Fruit fly (Drosophila melanogaster): ENCODE data around the gene vn.

The vn gene

DNA sequence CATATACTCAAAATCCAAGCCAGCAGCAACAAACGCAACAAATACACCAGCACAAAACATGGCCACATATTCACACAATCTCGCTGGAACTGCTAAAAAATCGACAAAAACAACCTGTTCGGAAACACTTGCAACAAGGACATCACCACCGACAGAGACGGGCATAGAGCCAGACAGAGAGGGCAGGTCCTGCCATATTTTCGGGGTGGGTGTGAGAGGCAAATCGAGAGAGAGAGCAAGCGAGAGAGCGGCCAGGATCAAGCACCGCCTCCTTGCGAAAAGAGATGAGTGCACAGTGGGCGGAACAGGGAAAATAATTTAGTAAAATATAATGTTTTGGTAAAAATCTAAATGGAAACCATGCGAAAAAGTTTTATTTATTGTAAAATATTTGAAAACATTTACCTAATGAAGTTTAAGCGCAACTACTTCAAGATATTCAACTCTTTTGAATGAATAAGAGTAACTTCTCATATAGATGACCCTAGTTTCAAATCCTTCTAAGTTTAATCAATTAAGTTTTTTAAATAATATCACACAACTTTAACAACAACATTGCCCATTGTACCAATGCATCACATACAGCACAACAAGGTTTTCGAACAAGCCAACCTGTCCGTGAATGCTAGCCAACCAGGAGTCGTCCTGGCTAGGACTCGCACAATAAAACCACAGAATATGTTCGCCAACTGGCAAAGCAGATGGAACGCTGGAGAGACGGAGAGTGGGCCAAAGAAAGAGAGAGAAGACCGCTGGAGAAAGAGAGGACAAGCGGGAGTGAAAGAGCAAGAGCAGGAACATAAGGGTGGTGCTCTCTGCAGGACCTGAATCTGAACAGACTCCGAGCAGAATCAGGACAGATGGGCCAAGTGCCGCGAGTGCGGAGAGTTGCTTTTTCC, 36.1 kb upstream of the vn start (continued):
- TF ChIP-seq chn (GFP tag; optimal IDR thresholded peaks at IDR 0.05) (peak; percentile 51), CG10431 (GFP tag; optimal IDR thresholded peaks at IDR 0.05) (no peak), br (optimal IDR thresholded peaks at IDR 0.05) (no peak), bsh (GFP tag; optimal IDR thresholded peaks at IDR 0.05) (peak in 1 of 2 experiments; percentile 60), ind (GFP tag; optimal IDR thresholded peaks at IDR 0.05) (no peak), CG4820 (GFP tag; optimal IDR thresholded peaks at IDR 0.05) (no peak), Bdp1 (GFP tag; optimal IDR thresholded peaks at IDR 0.05) (peak; percentile 23), dimm (GFP tag; IDR thresholded peaks at IDR 0.05) (no peak), CG6689 (GFP tag; IDR thresholded peaks at IDR 0.05) (no peak)

DNA sequence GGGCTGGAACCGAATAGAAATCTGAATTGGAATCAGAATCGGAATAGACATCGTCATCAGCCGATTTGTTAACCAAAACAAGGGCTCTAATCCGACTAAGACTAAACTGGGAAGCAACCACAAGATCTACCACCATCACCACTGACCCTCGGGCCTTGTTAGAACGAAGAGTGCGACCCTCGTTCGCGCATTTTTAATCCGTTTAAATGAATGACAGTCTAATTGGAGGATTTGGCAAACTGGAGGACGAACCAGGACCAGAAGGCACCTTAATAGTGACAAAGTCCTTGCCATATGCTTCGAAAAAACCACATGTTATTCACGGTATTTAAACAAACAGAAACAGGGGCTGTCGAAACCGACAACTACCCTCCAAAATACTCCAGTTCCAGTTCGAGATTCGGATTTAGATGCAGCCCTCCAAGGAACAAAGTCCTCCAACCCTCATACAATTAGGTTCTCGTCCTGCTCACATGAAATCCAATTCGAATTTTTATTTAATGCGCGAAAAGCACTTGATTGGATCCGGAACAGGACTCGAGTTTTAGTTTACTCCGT, 33.3 kb upstream of the vn start:
- TF ChIP-seq az2 (GFP tag; optimal IDR thresholded peaks at IDR 0.05) (no peak), Taf1 (GFP tag; IDR thresholded peaks at IDR 0.05) (no peak), tap (tag; optimal IDR thresholded peaks at IDR 0.05) (peak; percentile 51), Six4 (GFP tag; optimal IDR thresholded peaks at IDR 0.05) (no peak), CG14667 (GFP tag; IDR thresholded peaks at IDR 0.05) (no peak), ttk (GFP tag; IDR thresholded peaks at IDR 0.05) (no peak), wdn (GFP tag; IDR thresholded peaks at IDR 0.05) (no peak), insv (GFP tag; optimal IDR thresholded peaks at IDR 0.05) (peak in 1 of 2 experiments; percentile 92), CG17186 (GFP tag; optimal IDR thresholded peaks at IDR 0.05) (no peak), Elba2 (GFP tag; optimal IDR thresholded peaks at IDR 0.05) (no peak), gsb-n (tag; optimal IDR thresholded peaks at IDR 0.05) (peak; percentile 61), sim (GFP tag; IDR thresholded peaks at IDR 0.05) (no peak), CG31388 (GFP tag; optimal IDR thresholded peaks at IDR 0.05) (no peak), Spps (tag; optimal IDR thresholded peaks at IDR 0.05) (no peak), CG18476 (GFP tag; optimal IDR thresholded peaks at IDR 0.05) (peak; percentile 18), pros (GFP tag; optimal IDR thresholded peaks at IDR 0.05) (peak; percentile 69), oc (tag; optimal IDR thresholded peaks at IDR 0.05) (peak; percentile 43)

DNA sequence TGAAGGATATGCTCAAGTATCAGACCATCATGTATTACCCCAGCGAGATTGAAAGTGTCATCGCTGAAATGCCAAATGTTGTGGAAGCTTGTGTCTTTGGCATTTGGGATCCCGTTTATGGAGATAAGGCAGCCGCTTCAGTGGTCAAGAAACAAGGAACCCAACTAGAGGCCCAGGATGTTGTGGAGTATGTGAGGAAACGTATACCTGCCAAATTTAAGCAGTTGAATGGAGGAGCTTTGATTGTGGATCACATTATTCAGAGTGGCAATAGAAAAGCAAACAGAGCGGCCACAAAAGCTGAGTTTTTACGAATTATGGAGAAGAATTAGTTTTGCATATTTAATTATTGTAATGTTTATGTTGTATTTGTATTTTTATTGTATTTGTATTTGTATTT, 27.5 kb upstream of the vn start, which contains the start of gene CG18586:
TSS of gene CG18586 (plus strand) at position 301 of the 400 bp plus-strand sequence.
- TF ChIP-seq Hr51 (GFP tag; optimal IDR thresholded peaks at IDR 0.05) (no peak), CG11247 (GFP tag; IDR thresholded peaks at IDR 0.05) (no peak), gce (GFP tag; IDR thresholded peaks at IDR 0.05) (no peak), gcm (GFP tag; optimal IDR thresholded peaks at IDR 0.05) (no peak), CG6683 (GFP tag; optimal IDR thresholded peaks at IDR 0.05) (no peak), Oaz (GFP tag; IDR thresholded peaks at IDR 0.05) (no peak), ken (GFP tag; IDR thresholded peaks at IDR 0.05) (no peak), Myb (GFP tag; optimal IDR thresholded peaks at IDR 0.05) (no peak), sna (GFP tag; IDR thresholded peaks at IDR 0.05; ENCODE audit: partially characterized antibody) (no peak), CG8924 (tag; optimal IDR thresholded peaks at IDR 0.05) (no peak), CG3726 (GFP tag; IDR thresholded peaks at IDR 0.05) (no peak), dan (GFP tag; IDR thresholded peaks at IDR 0.05) (no peak), chm (GFP tag; IDR thresholded peaks at IDR 0.05) (no peak), peb (GFP tag; IDR thresholded peaks at IDR 0.05) (no peak), CG3838 (GFP tag; optimal IDR thresholded peaks at IDR 0.05) (no peak)

Data from whole organism, embryonic.